Fruit fly (Drosophila melanogaster) whole organism, wandering third instar larva: ENCODE data around the gene Cyp316a1.

Source experiments
- Abd-B ChIP-seq: fragments of >200 bp; optimal IDR thresholded peaks from 2 replicates; lab custom pipeline; 2017; ENCODE audit warnings: missing biosample characterization, missing genetic modification characterization
- CG32264 ChIP-seq: fragments of 200-800 bp; sonication (Bioruptor generic); optimal IDR thresholded peaks from 2 replicates; lab custom pipeline; 2016; ENCODE audit warnings: missing biosample characterization, missing genetic modification characterization
- CG9705 ChIP-seq: fragments of 200-800 bp; sonication (Bioruptor generic); optimal IDR thresholded peaks from 2 replicates; lab custom pipeline; 2018; ENCODE audit warnings: missing biosample characterization, mild to moderate bottlenecking, missing genetic modification characterization
- Dfd ChIP-seq: fragments of >200 bp; optimal IDR thresholded peaks from 2 replicates; lab custom pipeline; 2017; ENCODE audit warnings: missing biosample characterization, missing genetic modification characterization
- GATAd ChIP-seq: sonication (Bioruptor generic); optimal IDR thresholded peaks from 2 replicates; lab custom pipeline; 2016; ENCODE audit warnings: missing biosample characterization, missing genetic modification characterization
- HLH106 ChIP-seq: fragments of 200-800 bp; optimal IDR thresholded peaks from 3 replicates; lab custom pipeline; 2019; ENCODE audit warnings: missing biosample characterization, mild to moderate bottlenecking, missing genetic modification characterization, moderate library complexity
- Hnf4 ChIP-seq: fragments of 200-800 bp; sonication (Bioruptor generic); optimal IDR thresholded peaks from 2 replicates; lab custom pipeline; 2016; ENCODE audit warnings: missing biosample characterization, mild to moderate bottlenecking, missing genetic modification characterization
- Hr78 ChIP-seq: fragments of >200 bp; optimal IDR thresholded peaks from 2 replicates; lab custom pipeline; 2017; ENCODE audit warnings: missing biosample characterization, missing genetic modification characterization
- Hr83 ChIP-seq: fragments of 200-300 bp; sonication (Bioruptor generic); optimal IDR thresholded peaks from 2 replicates; lab custom pipeline; 2016; ENCODE audit warnings: missing biosample characterization, mild to moderate bottlenecking, missing genetic modification characterization, moderate library complexity; ENCODE audit not compliant: poor library complexity, severe bottlenecking
- Jra ChIP-seq: sonication (Bioruptor generic); optimal IDR thresholded peaks from 2 replicates; lab custom pipeline; 2016; ENCODE audit warnings: missing biosample characterization, missing genetic modification characterization
- Myc ChIP-seq: fragments of >200 bp; optimal IDR thresholded peaks from 2 replicates; lab custom pipeline; 2017
- OdsH ChIP-seq: fragments of 200-800 bp; sonication (Bioruptor generic); optimal IDR thresholded peaks from 2 replicates; lab custom pipeline; 2016; ENCODE audit warnings: missing biosample characterization, mild to moderate bottlenecking, missing genetic modification characterization
- Rel ChIP-seq, 2 experiments: fragments of 200-800 bp; sonication (Bioruptor generic) in 1 of 2; optimal IDR thresholded peaks; 2 replicates in 1 of 2; 3 replicates in 1 of 2; lab custom pipeline; 2016 to 2019; ENCODE audit warnings: mild to moderate bottlenecking in 2 of 2, missing biosample characterization in 2 of 2, missing genetic modification characterization in 2 of 2, moderate library complexity in 1 of 2
- Sp1 ChIP-seq: fragments of 200-800 bp; sonication (Bioruptor generic); optimal IDR thresholded peaks from 3 replicates; lab custom pipeline; 2019; ENCODE audit warnings: missing biosample characterization, mild to moderate bottlenecking, missing genetic modification characterization, moderate library complexity
- Vsx2 ChIP-seq: fragments of 200-300, 225-300 bp; sonication (Bioruptor generic); optimal IDR thresholded peaks from 2 replicates; lab custom pipeline; 2018; ENCODE audit warnings: missing biosample characterization, missing genetic modification characterization; ENCODE audit not compliant: partially characterized antibody
- br ChIP-seq: fragments of 200-800 bp; sonication (Bioruptor generic); optimal IDR thresholded peaks from 2 replicates; lab custom pipeline; 2016; ENCODE audit warnings: missing biosample characterization, missing genetic modification characterization
- brk ChIP-seq: fragments of 200-800 bp; sonication (Bioruptor generic); optimal IDR thresholded peaks from 2 replicates; lab custom pipeline; 2016; ENCODE audit warnings: missing biosample characterization, mild to moderate bottlenecking, missing genetic modification characterization
- dl ChIP-seq, 2 experiments: fragments of 175-275, 200-275 bp in 1 of 2; fragments of 200-275 bp in 1 of 2; sonication (Bioruptor generic); optimal IDR thresholded peaks; lab custom pipeline; 2018; ENCODE audit warnings: mild to moderate bottlenecking in 2 of 2, missing biosample characterization in 2 of 2, missing genetic modification characterization in 2 of 2, moderate library complexity in 2 of 2; ENCODE audit not compliant: partially characterized antibody in 2 of 2, insufficient read depth in 1 of 2
- dsf ChIP-seq: sonication (Bioruptor generic); optimal IDR thresholded peaks from 2 replicates; lab custom pipeline; 2016; ENCODE audit warnings: missing biosample characterization, missing genetic modification characterization, borderline replicate concordance
- foxo ChIP-seq, 2 experiments: fragments of 200-800 bp; sonication (Bioruptor generic); optimal IDR thresholded peaks; 2 replicates in 1 of 2; 3 replicates in 1 of 2; lab custom pipeline; 2016 to 2017; ENCODE audit warnings: missing biosample characterization in 2 of 2, missing genetic modification characterization in 2 of 2
- fru ChIP-seq: fragments of 200-800 bp; sonication (Bioruptor generic); optimal IDR thresholded peaks from 3 replicates; lab custom pipeline; 2016; ENCODE audit warnings: missing biosample characterization, mild to moderate bottlenecking, missing genetic modification characterization
- h ChIP-seq: fragments of 200-800 bp; sonication (Bioruptor generic); optimal IDR thresholded peaks from 3 replicates; lab custom pipeline; 2016; ENCODE audit warnings: missing biosample characterization, mild to moderate bottlenecking, missing genetic modification characterization
- jim ChIP-seq: fragments of 175-275, 200-325 bp; sonication (Bioruptor generic); optimal IDR thresholded peaks from 2 replicates; lab custom pipeline; 2016; ENCODE audit warnings: missing biosample characterization, mild to moderate bottlenecking, missing genetic modification characterization
- pan ChIP-seq: fragments of >200 bp; optimal IDR thresholded peaks from 2 replicates; lab custom pipeline; 2017
- psq ChIP-seq: fragments of 200-800 bp; sonication (Bioruptor generic); optimal IDR thresholded peaks from 3 replicates; lab custom pipeline; 2017; ENCODE audit warnings: missing biosample characterization, mild to moderate bottlenecking, missing genetic modification characterization, moderate library complexity
- rgr ChIP-seq: fragments of 200-800 bp; sonication (Bioruptor generic); optimal IDR thresholded peaks from 3 replicates; lab custom pipeline; 2016; ENCODE audit warnings: missing biosample characterization, mild to moderate bottlenecking, missing genetic modification characterization
- sage ChIP-seq: fragments of 200-800 bp; sonication (Bioruptor generic); optimal IDR thresholded peaks from 2 replicates; lab custom pipeline; 2016; ENCODE audit warnings: missing biosample characterization, mild to moderate bottlenecking, missing genetic modification characterization
- sv ChIP-seq: fragments of 200-800 bp; sonication (Bioruptor generic); optimal IDR thresholded peaks from 3 replicates; lab custom pipeline; 2016; ENCODE audit warnings: missing biosample characterization, missing genetic modification characterization
- woc ChIP-seq: sonication (Bioruptor generic); optimal IDR thresholded peaks from 2 replicates; lab custom pipeline; 2016; ENCODE audit warnings: missing biosample characterization, mild to moderate bottlenecking, missing genetic modification characterization

Cyp316a1 gene

DNA sequence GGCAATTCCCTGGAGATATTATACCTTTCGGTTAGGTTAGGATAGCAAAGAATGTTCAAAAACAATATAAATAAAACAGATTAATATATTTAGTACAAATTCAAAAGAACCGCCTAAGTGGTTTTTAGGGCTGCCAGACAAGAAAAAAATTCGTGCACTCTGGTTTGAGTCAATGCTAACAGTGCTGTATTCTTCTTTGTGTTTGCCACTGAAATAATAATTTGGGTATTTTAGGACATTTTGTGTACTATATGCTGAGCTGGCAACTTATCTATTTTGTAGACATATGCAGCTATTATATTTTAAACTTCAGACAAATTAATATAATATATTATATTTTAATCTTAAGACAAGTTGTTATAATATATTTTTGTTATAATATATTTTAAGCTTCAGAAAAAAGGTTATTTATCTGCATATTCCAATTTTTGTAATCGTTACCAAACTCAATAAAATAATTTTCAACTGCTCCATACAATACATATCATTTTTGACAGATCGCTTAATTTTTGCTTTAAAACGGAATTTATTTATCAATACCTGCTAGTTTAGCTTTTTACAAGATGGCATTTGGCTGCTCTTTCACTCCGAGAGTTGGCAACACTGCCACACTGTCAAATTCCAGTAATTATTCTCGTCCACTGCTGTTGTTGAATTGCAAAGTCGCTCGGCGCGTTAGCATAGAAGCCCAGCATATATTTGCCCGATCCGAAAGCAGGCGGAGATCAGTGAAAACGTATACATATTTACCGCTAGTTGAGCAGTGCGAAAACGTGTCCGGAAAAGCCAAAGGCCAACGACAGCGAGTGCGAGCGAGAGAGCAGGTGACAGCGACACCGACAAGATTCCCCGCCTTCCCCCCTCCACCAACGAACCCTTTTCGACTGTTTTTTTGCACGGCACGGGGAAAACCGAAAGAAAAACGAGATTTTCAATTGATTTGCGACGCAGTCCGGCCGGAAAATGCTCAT, 19.0 kb downstream of the Cyp316a1 start, which contains the start of gene CG7546:
Gene CG7546 (plus strand): TSS at position 573 of the 971 bp plus-strand sequence.
- TF ChIP-seq psq (GFP tag; lab: Kevin White, UChicago): peak; percentile 56
- TF ChIP-seq h (GFP tag; lab: Kevin White, UChicago): no peak
- TF ChIP-seq fru (GFP tag; lab: Kevin White, UChicago): peak; percentile 17
- peak; percentile 14 for TF ChIP-seq OdsH (GFP tag; lab: Kevin White, UChicago)
- TF ChIP-seq Rel (GFP tag; optimal IDR thresholded peaks at IDR 0.05; lab: Kevin White, UChicago): no peak
- peak; percentile 66 for TF ChIP-seq Rel (tag; optimal IDR thresholded peaks at IDR 0.05; lab: Kevin White, UChicago)
- no peak for TF ChIP-seq CG32264
- no peak for TF ChIP-seq GATAd
- TF ChIP-seq Myc (lab: Kevin White, UChicago): peak; percentile 96
- TF ChIP-seq Sp1 (GFP tag; lab: Kevin White, UChicago): peak; percentile 31
- peak in 1 of 2 experiments; percentile 59 for TF ChIP-seq foxo (GFP tag; optimal IDR thresholded peaks at IDR 0.05; lab: Kevin White, UChicago)
- TF ChIP-seq Jra (GFP tag; lab: Kevin White, UChicago): no peak
- TF ChIP-seq br: no peak
- TF ChIP-seq CG9705 (GFP tag; lab: Kevin White, UChicago): peak; percentile 5
- TF ChIP-seq brk (GFP tag; lab: Kevin White, UChicago): no peak
- TF ChIP-seq rgr: peak; percentile 58
- peak; percentile 57 for TF ChIP-seq woc (GFP tag; lab: Kevin White, UChicago)
- peak; percentile 50 for TF ChIP-seq HLH106 (tag; lab: Kevin White, UChicago)
- TF ChIP-seq sv (GFP tag; lab: Kevin White, UChicago): peak; percentile 3

DNA sequence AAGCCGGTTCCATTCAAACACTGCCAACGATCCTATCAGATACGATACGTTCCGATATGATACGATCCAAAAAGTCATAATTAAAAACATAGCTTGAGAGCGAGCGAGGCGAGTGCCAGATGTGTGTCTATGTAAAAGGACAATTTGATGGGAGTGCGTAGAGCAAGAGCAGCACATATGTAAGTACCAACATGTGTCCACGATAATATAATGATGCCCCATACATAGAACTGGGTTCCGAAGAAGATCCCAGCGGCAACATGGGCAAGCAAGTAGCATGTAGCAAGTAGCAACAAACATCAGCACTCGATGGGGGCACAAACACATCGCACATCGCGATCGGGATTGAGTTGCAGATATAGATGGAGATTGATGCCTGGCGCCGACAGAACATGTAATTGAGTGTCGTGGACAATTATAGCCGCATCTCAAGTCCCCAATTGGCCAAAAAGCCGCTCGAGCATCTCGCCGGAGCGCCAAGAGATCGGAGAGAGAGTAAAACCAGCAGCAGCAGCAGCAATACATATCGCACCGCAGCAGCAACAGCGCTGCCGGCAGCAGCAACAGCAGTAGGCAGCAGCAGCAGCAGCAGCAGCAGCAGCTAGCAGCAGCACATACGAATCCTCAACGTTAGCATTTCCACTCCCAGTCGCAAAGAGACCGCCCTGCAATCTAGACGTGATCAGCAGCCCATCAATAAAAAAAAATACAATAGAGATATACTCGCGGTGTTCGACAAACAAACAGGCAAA, 26.9 kb downstream of the Cyp316a1 start, which contains the start of gene ltl:
Gene ltl (plus strand): TSS at position 647 of the 752 bp plus-strand sequence.
- TF ChIP-seq Dfd (GFP tag; lab: Kevin White, UChicago) (peak; percentile 91), woc (GFP tag; lab: Kevin White, UChicago) (no peak), Abd-B (GFP tag; lab: Kevin White, UChicago) (no peak), sage (GFP tag; lab: Kevin White, UChicago) (no peak), Rel (GFP tag; optimal IDR thresholded peaks at IDR 0.05; lab: Kevin White, UChicago) (no peak), Rel (tag; optimal IDR thresholded peaks at IDR 0.05; lab: Kevin White, UChicago) (no peak), sv (GFP tag; lab: Kevin White, UChicago) (no peak), jim (GFP tag; lab: Kevin White, UChicago) (no peak), Vsx2 (GFP tag; lab: Kevin White, UChicago) (peak; percentile 20)

DNA sequence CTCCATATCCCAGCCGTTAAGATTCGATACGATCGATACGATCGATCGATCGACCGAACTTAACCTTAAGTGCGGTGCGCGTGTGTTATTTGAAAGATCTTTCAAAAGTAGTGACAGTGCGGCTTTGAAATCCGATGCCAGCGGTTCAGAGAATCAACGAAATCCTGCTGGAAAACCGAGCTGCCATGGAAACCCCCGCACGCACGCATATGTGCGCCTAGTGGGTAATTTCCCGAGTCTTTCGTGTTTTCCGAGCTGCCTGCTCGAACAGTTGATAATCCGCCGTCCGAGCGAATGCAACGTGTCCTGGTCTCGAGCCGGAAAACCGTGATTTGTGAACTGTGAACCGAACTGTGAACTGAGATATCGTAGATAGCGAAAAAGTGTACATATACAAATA, 27.6 kb downstream of the Cyp316a1 start:
- TF ChIP-seq Hnf4 (GFP tag; lab: Kevin White, UChicago): no peak
- TF ChIP-seq pan: no peak
- no peak for TF ChIP-seq Rel (GFP tag; optimal IDR thresholded peaks at IDR 0.05; lab: Kevin White, UChicago)
- TF ChIP-seq Rel (tag; optimal IDR thresholded peaks at IDR 0.05; lab: Kevin White, UChicago): peak; percentile 33

DNA sequence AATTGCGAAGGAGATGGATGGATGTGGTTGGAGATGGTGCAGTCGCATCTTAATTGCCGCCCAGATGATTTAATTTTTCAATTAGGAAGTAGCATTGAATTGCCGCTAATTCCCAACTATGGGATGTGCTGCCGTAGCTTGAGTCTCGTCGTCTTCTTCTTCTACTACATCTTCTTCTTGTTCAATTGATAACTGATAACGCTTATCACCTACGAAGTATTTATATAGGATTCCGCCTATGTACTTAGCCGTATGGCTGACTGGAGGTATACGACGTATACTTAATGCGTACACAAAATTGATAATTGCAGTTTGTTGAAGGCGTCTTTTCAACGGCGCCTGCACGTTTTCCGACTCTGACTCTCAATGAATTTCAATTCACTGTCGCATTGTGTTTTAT, 29.0 kb downstream of the Cyp316a1 start:
- TF ChIP-seq dl (GFP tag; optimal IDR thresholded peaks at IDR 0.05; lab: Kevin White, UChicago; ENCODE audit: insufficient read depth in 1 of 2, partially characterized antibody in 2 of 2): no peak
- TF ChIP-seq jim (GFP tag; lab: Kevin White, UChicago): no peak
- TF ChIP-seq fru (GFP tag; lab: Kevin White, UChicago): no peak
- no peak for TF ChIP-seq rgr
- TF ChIP-seq Vsx2 (GFP tag; lab: Kevin White, UChicago): no peak
- TF ChIP-seq br: no peak
- no peak for TF ChIP-seq Hr83 (GFP tag; lab: Kevin White, UChicago)
- no peak for TF ChIP-seq OdsH (GFP tag; lab: Kevin White, UChicago)
- no peak for TF ChIP-seq Myc (lab: Kevin White, UChicago)
- TF ChIP-seq CG9705 (GFP tag; lab: Kevin White, UChicago): no peak
- no peak for TF ChIP-seq Hr78
- no peak for TF ChIP-seq dsf
